Worm (Caenorhabditis elegans) whole organism, L2 larva: ENCODE measurements around the gene ztf-31.

Experiments
- aly-2 ChIP-seq: fragments of 150-350 bp; optimal IDR thresholded peaks from 2 replicates; lab custom pipeline; 2014; ENCODE audit warnings: missing biosample characterization, missing genetic modification characterization
- ama-1 ChIP-seq: fragments of 150-350 bp; optimal IDR thresholded peaks from 2 replicates; lab custom pipeline; 2018; ENCODE audit warnings: inconsistent platforms
- ztf-11 ChIP-seq: sonication (generic microtip); optimal IDR thresholded peaks from 2 replicates; lab custom pipeline; 2017; ENCODE audit warnings: missing biosample characterization, missing genetic modification characterization

DNA sequence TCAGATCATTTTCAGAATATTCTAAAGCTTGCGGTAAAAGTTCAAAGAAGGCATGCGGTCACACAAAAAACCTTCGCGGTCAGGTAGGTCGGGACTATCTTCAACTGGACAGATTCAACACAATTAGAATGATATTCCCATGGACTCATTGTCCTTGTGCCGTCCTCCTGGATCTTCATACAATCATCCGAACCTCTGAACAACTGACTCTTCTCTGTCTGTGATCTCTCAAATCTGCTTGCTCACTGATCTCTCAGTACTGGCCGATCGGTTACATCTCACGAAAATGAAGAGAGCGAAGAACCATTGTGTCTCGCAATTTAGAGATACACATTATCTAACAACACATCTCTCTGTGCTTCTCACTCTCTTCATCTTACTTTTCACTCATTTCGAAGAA, 25.6 kb upstream of the ztf-31 start:
- TF ChIP-seq aly-2 (tag; lab: Kevin White, UChicago) (no peak), ama-1 (no peak), ztf-11 (tag; lab: Kevin White, UChicago) (no peak)
